Fruit fly (Drosophila melanogaster) whole organism, embryonic: Measurements from ENCODE around the gene CG2120.

Experiments used
- Asciz ChIP-seq: fragments of 200-800 bp; sonication (Bioruptor generic); optimal IDR thresholded peaks from 2 replicates; lab custom pipeline; 2017; ENCODE audit warnings: missing biosample characterization, mild to moderate bottlenecking, missing genetic modification characterization, missing genetic modification reagents
- Blimp-1 ChIP-seq: fragments of 200-800 bp; sonication (Bioruptor generic); optimal IDR thresholded peaks from 3 replicates; lab custom pipeline; 2018; ENCODE audit warnings: missing biosample characterization, missing genetic modification characterization, mild to moderate bottlenecking, moderate library complexity, missing genetic modification reagents
- BtbVII ChIP-seq: fragments of 200-800 bp; sonication (Bioruptor generic); optimal IDR thresholded peaks from 3 replicates; lab custom pipeline; 2017; ENCODE audit warnings: missing biosample characterization, mild to moderate bottlenecking, missing genetic modification characterization
- CG10147 ChIP-seq: fragments of 200-800 bp; sonication (Bioruptor generic); optimal IDR thresholded peaks from 2 replicates; lab custom pipeline; 2019; ENCODE audit warnings: missing biosample characterization, mild to moderate bottlenecking, missing genetic modification characterization, moderate library complexity
- CG10543 ChIP-seq: fragments of 200-800 bp; sonication (Bioruptor generic); optimal IDR thresholded peaks from 3 replicates; lab custom pipeline; 2017; ENCODE audit warnings: missing biosample characterization, mild to moderate bottlenecking, missing genetic modification characterization, moderate library complexity
- CG10565 ChIP-seq: fragments of 200-800 bp; sonication (Bioruptor generic); optimal IDR thresholded peaks from 3 replicates; lab custom pipeline; 2016; ENCODE audit warnings: missing biosample characterization, mild to moderate bottlenecking, missing genetic modification characterization
- CG11398 ChIP-seq: fragments of 200-800 bp; sonication (Bioruptor generic); optimal IDR thresholded peaks from 2 replicates; lab custom pipeline; 2016; ENCODE audit warnings: missing biosample characterization, missing genetic modification characterization
- CG11695 ChIP-seq: fragments of 200-800 bp; sonication (Bioruptor generic); IDR thresholded peaks from 3 replicates; pipeline ENCODE4 v1.3.6; 2022; ENCODE audit warnings: missing biosample characterization, missing genetic modification characterization
- CG11723 ChIP-seq: fragments of 200-800 bp; sonication (Bioruptor generic); optimal IDR thresholded peaks from 2 replicates; lab custom pipeline; 2017; ENCODE audit warnings: missing biosample characterization, mild to moderate bottlenecking, missing genetic modification characterization
- CG13296 ChIP-seq: fragments of 200-800 bp; sonication (Bioruptor generic); optimal IDR thresholded peaks from 3 replicates; lab custom pipeline; 2018; ENCODE audit warnings: missing biosample characterization, mild to moderate bottlenecking, missing genetic modification characterization
- CG15269 ChIP-seq: fragments of 200-800 bp; sonication (Bioruptor generic); optimal IDR thresholded peaks from 2 replicates; lab custom pipeline; 2018; ENCODE audit warnings: missing biosample characterization, mild to moderate bottlenecking, missing genetic modification characterization, moderate library complexity
- CG1832 ChIP-seq: fragments of 200-800 bp; sonication (Bioruptor generic); optimal IDR thresholded peaks from 2 replicates; lab custom pipeline; 2017; ENCODE audit warnings: missing biosample characterization, mild to moderate bottlenecking, missing genetic modification characterization, inconsistent platforms
- CG2129 ChIP-seq: fragments of 200-800 bp; sonication (Bioruptor generic); IDR thresholded peaks from 2 replicates; pipeline ENCODE4 v1.3.6; 2022; ENCODE audit warnings: missing biosample characterization, missing genetic modification characterization; ENCODE audit not compliant: partially characterized antibody
- CG32772 ChIP-seq: fragments of 200-800 bp; sonication (Bioruptor generic); IDR thresholded peaks from 2 replicates; pipeline ENCODE4 v1.3.6; 2022; ENCODE audit warnings: missing biosample characterization, missing genetic modification characterization
- CG3838 ChIP-seq: fragments of 200-800 bp; sonication (Bioruptor generic); optimal IDR thresholded peaks from 3 replicates; lab custom pipeline; 2016; ENCODE audit warnings: missing biosample characterization, missing genetic modification characterization
- CG4282 ChIP-seq: fragments of 200-800 bp; sonication (Bioruptor generic); optimal IDR thresholded peaks from 2 replicates; lab custom pipeline; 2016; ENCODE audit warnings: missing biosample characterization, missing genetic modification characterization
- CG4854 ChIP-seq: fragments of 200-800 bp; sonication (Bioruptor generic); optimal IDR thresholded peaks from 2 replicates; lab custom pipeline; 2016; ENCODE audit warnings: missing biosample characterization, missing genetic modification characterization, inconsistent platforms
- CG5953 ChIP-seq: fragments of 200-800 bp; sonication (Bioruptor generic); IDR thresholded peaks from 2 replicates; pipeline ENCODE4 v1.3.6; 2022; ENCODE audit warnings: missing biosample characterization, missing genetic modification characterization
- CG7928 ChIP-seq: fragments of 200-800 bp; sonication (Bioruptor generic); optimal IDR thresholded peaks from 2 replicates; lab custom pipeline; 2017; ENCODE audit warnings: missing biosample characterization, mild to moderate bottlenecking, missing genetic modification characterization
- Chrac-16 ChIP-seq: fragments of 200-800 bp; sonication (Bioruptor generic); optimal IDR thresholded peaks from 3 replicates; lab custom pipeline; 2016; ENCODE audit warnings: missing biosample characterization, missing genetic modification characterization
- Deaf1 ChIP-seq: fragments of 200-800 bp; optimal IDR thresholded peaks from 3 replicates; lab custom pipeline; 2019; ENCODE audit warnings: missing biosample characterization, mild to moderate bottlenecking, missing genetic modification characterization, moderate library complexity
- ERR ChIP-seq: fragments of 200-800 bp; sonication (Bioruptor generic); optimal IDR thresholded peaks from 2 replicates; lab custom pipeline; 2016; ENCODE audit warnings: missing biosample characterization, missing genetic modification characterization
- Eip74EF ChIP-seq, 2 experiments: fragments of 200-800 bp in 1 of 2; fragments of >200 bp in 1 of 2; sonication (Bioruptor generic) in 1 of 2; optimal IDR thresholded peaks; 2 replicates each; lab custom pipeline; 2017 to 2019; ENCODE audit warnings: missing biosample characterization in 2 of 2, missing genetic modification characterization in 2 of 2, mild to moderate bottlenecking in 1 of 2, moderate library complexity in 1 of 2
- Fer1 ChIP-seq: fragments of 200-800 bp; sonication (Bioruptor generic); optimal IDR thresholded peaks from 2 replicates; lab custom pipeline; 2017; ENCODE audit warnings: missing biosample characterization, mild to moderate bottlenecking, missing genetic modification characterization
- Fer2 ChIP-seq: fragments of 200-800 bp; sonication (Bioruptor generic); optimal IDR thresholded peaks from 2 replicates; lab custom pipeline; 2018; ENCODE audit warnings: missing biosample characterization, mild to moderate bottlenecking, missing genetic modification characterization, moderate library complexity
- H2.0 ChIP-seq: fragments of 200-800 bp; sonication (Bioruptor generic); IDR thresholded peaks from 2 replicates; pipeline ENCODE4 v1.3.6; 2022; ENCODE audit warnings: missing biosample characterization, missing genetic modification characterization
- Hmx ChIP-seq: fragments of 200-800 bp; sonication (Bioruptor generic); optimal IDR thresholded peaks from 2 replicates; lab custom pipeline; 2016; ENCODE audit warnings: missing biosample characterization, missing genetic modification characterization
- Lim3 ChIP-seq: fragments of 200-800 bp; sonication (Bioruptor generic); IDR thresholded peaks from 2 replicates; pipeline ENCODE4 v1.3.6; 2022; ENCODE audit warnings: missing biosample characterization, missing genetic modification characterization
- Lpt ChIP-seq: fragments of >200 bp; optimal IDR thresholded peaks from 2 replicates; lab custom pipeline; 2018; ENCODE audit warnings: missing biosample characterization, missing genetic modification characterization
- Meics ChIP-seq: fragments of 200-800 bp; sonication (Bioruptor generic); optimal IDR thresholded peaks from 2 replicates; lab custom pipeline; 2017; ENCODE audit warnings: missing biosample characterization, mild to moderate bottlenecking, missing genetic modification characterization
- NK7.1 ChIP-seq: fragments of 200-800 bp; sonication (Bioruptor generic); optimal IDR thresholded peaks from 3 replicates; lab custom pipeline; 2016; ENCODE audit warnings: missing biosample characterization, missing genetic modification characterization
- Ssrp ChIP-seq: fragments of 200-800 bp; sonication (Bioruptor generic); optimal IDR thresholded peaks from 2 replicates; lab custom pipeline; 2018; ENCODE audit warnings: missing biosample characterization, mild to moderate bottlenecking, missing genetic modification characterization, moderate library complexity
- danr ChIP-seq: fragments of 200-800 bp; sonication (Bioruptor generic); IDR thresholded peaks from 2 replicates; pipeline ENCODE4 v1.3.6; 2022; ENCODE audit warnings: missing biosample characterization, missing genetic modification characterization
- dati ChIP-seq: fragments of 200-800 bp; sonication (Bioruptor generic); IDR thresholded peaks from 2 replicates; pipeline ENCODE4 v1.3.6; 2022; ENCODE audit warnings: missing biosample characterization, missing genetic modification characterization
- disco-r ChIP-seq: fragments of 200-800 bp; sonication (Bioruptor generic); optimal IDR thresholded peaks from 2 replicates; lab custom pipeline; 2016; ENCODE audit warnings: missing biosample characterization, missing genetic modification characterization
- gcm ChIP-seq: fragments of 200-800 bp; sonication (Bioruptor generic); optimal IDR thresholded peaks from 2 replicates; lab custom pipeline; 2019; ENCODE audit warnings: missing biosample characterization, mild to moderate bottlenecking, missing genetic modification characterization, moderate library complexity
- gt ChIP-seq: fragments of 200-800 bp; sonication (Bioruptor generic); IDR thresholded peaks from 2 replicates; pipeline ENCODE4 v1.3.6; 2022; ENCODE audit warnings: missing biosample characterization, missing genetic modification characterization
- ind ChIP-seq: fragments of 200-800 bp; sonication (Bioruptor generic); optimal IDR thresholded peaks from 3 replicates; lab custom pipeline; 2016; ENCODE audit warnings: missing biosample characterization, missing genetic modification characterization
- jigr1 ChIP-seq: fragments of 200-800 bp; sonication (Bioruptor generic); IDR thresholded peaks from 3 replicates; pipeline ENCODE4 v1.3.6; 2022; ENCODE audit warnings: missing biosample characterization, missing genetic modification characterization
- jing ChIP-seq: fragments of 200-800 bp; sonication (Bioruptor generic); optimal IDR thresholded peaks from 2 replicates; lab custom pipeline; 2018; ENCODE audit warnings: missing biosample characterization, mild to moderate bottlenecking, missing genetic modification characterization
- lov ChIP-seq, 2 experiments: fragments of 200-800 bp in 1 of 2; fragments of >200 bp in 1 of 2; sonication (Bioruptor generic) in 1 of 2; IDR thresholded peaks in 1 of 2; optimal IDR thresholded peaks in 1 of 2; 2 replicates in 1 of 2; 3 replicates in 1 of 2; pipeline versions ENCODE4 v1.3.6 to Lab custom; 2017 to 2022; ENCODE audit warnings: missing biosample characterization in 1 of 2, missing genetic modification characterization in 1 of 2
- nerfin-2 ChIP-seq: fragments of 200-800 bp; sonication (Bioruptor generic); IDR thresholded peaks from 2 replicates; pipeline ENCODE4 v1.3.6; 2022; ENCODE audit warnings: missing biosample characterization, missing genetic modification characterization; ENCODE audit not compliant: partially characterized antibody
- peb ChIP-seq: fragments of 200-800 bp; sonication (Bioruptor generic); IDR thresholded peaks from 2 replicates; pipeline ENCODE4 v1.3.6; 2022; ENCODE audit warnings: missing biosample characterization, missing genetic modification characterization
- ranshi ChIP-seq: fragments of 200-800 bp; sonication (Bioruptor generic); IDR thresholded peaks from 2 replicates; pipeline ENCODE4 v1.3.6; 2022; ENCODE audit warnings: missing biosample characterization, missing genetic modification characterization
- schlank ChIP-seq: fragments of 200-800 bp; sonication (Bioruptor generic); optimal IDR thresholded peaks from 2 replicates; lab custom pipeline; 2018; ENCODE audit warnings: missing biosample characterization, mild to moderate bottlenecking, missing genetic modification characterization
- stc ChIP-seq: fragments of 200-800 bp; sonication (Bioruptor generic); IDR thresholded peaks from 2 replicates; pipeline ENCODE4 v1.3.6; 2022; ENCODE audit warnings: missing biosample characterization, missing genetic modification characterization
- tna ChIP-seq: fragments of 200-800 bp; sonication (Bioruptor generic); IDR thresholded peaks from 2 replicates; pipeline ENCODE4 v1.3.6; 2022; ENCODE audit warnings: missing biosample characterization, missing genetic modification characterization; ENCODE audit not compliant: partially characterized antibody
- zen2 ChIP-seq: fragments of 200-800 bp; sonication (Bioruptor generic); IDR thresholded peaks from 3 replicates; pipeline ENCODE4 v1.3.6; 2022; ENCODE audit warnings: missing biosample characterization, missing genetic modification characterization; ENCODE audit not compliant: partially characterized antibody

The CG2120 gene

dm6 chrX:8114476-8115342 is 20.9 kb upstream of the CG2120 start (continued):
- TF ChIP-seq Meics (GFP tag; lab: Kevin White, UChicago) (peak; percentile 82), dati (no peak), H2.0 (GFP tag; lab: Robert Waterston, UW) (peak; percentile 11; the same call in 1 of the 2 replicates), danr (GFP tag; lab: Robert Waterston, UW) (peak; percentile 37; the same call in 1 of the 2 replicates), lov (optimal IDR thresholded peaks at IDR 0.05; lab: Kevin White, UChicago) (no peak), lov (GFP tag; IDR thresholded peaks at IDR 0.05; lab: Robert Waterston, UW) (no peak), CG11695 (GFP tag; lab: Robert Waterston, UW) (peak; percentile 88), Blimp-1 (peak; percentile 42), gcm (GFP tag; lab: Kevin White, UChicago) (peak; percentile 26), CG1832 (GFP tag; lab: Kevin White, UChicago) (no peak), jing (GFP tag; lab: Kevin White, UChicago) (no peak), peb (0 out of 2 replicates have a peak, but pooled peaks have one; percentile 18), Hmx (GFP tag; lab: Kevin White, UChicago) (no peak), CG7928 (GFP tag; lab: Kevin White, UChicago) (no peak), CG10565 (GFP tag; lab: Kevin White, UChicago) (no peak), CG3838 (no peak), CG11723 (GFP tag; lab: Kevin White, UChicago) (peak; percentile 28), CG10147 (GFP tag; lab: Kevin White, UChicago) (peak; percentile 58), CG13296 (GFP tag; lab: Kevin White, UChicago) (peak; percentile 78), Deaf1 (tag; lab: Kevin White, UChicago) (peak; percentile 37), BtbVII (GFP tag; lab: Kevin White, UChicago) (peak; percentile 79), CG11398 (no peak), Eip74EF (GFP tag; optimal IDR thresholded peaks at IDR 0.05; lab: Kevin White, UChicago) (peak in 1 of 2 experiments; percentile 19), Asciz (GFP tag; lab: Kevin White, UChicago) (peak; percentile 53), ind (GFP tag; lab: Kevin White, UChicago) (peak; percentile 45), gt (GFP tag; lab: Robert Waterston, UW) (no peak), nerfin-2 (GFP tag; lab: Robert Waterston, UW) (no peak), Lim3 (no peak), NK7.1 (GFP tag; lab: Kevin White, UChicago) (peak; percentile 30), disco-r (GFP tag; lab: Kevin White, UChicago) (peak; percentile 21), CG10543 (GFP tag; lab: Kevin White, UChicago) (peak; percentile 57), CG4282 (GFP tag; lab: Kevin White, UChicago) (no peak), ERR (GFP tag; lab: Kevin White, UChicago) (no peak), CG4854 (GFP tag; lab: Kevin White, UChicago) (peak; percentile 15), Ssrp (tag; lab: Kevin White, UChicago) (peak; percentile 39), zen2 (GFP tag; lab: Robert Waterston, UW) (no peak), stc (GFP tag; lab: Robert Waterston, UW) (peak; percentile 67), CG5953 (GFP tag; lab: Robert Waterston, UW) (no peak), Fer1 (peak; percentile 81), Lpt (GFP tag; lab: Kevin White, UChicago) (no peak), CG32772 (GFP tag; lab: Robert Waterston, UW) (no peak), tna (no peak), Chrac-16 (peak; percentile 47), CG2129 (GFP tag; lab: Robert Waterston, UW) (no peak), Fer2 (tag; lab: Kevin White, UChicago) (peak; percentile 19), CG15269 (tag; lab: Kevin White, UChicago) (peak; percentile 84), jigr1 (GFP tag; lab: Robert Waterston, UW) (no peak), ranshi (GFP tag; lab: Robert Waterston, UW) (peak; percentile 63; the same call in 1 of the 2 replicates), schlank (tag; lab: Kevin White, UChicago) (peak; percentile 69)
